Worm (Caenorhabditis elegans): Measurements from ENCODE around the gene cest-25.

The cest-25 gene

ce11 chrIII:2760726-2761125 is 21.4 kb upstream of the cest-25 start, which contains the start of gene pho-9 (continued):
- TF ChIP-seq mcd-1 (GFP tag; IDR thresholded peaks at IDR 0.05) (0 out of 2 replicates have a peak, but pooled peaks have one; percentile 28), lin-35 (GFP tag; optimal IDR thresholded peaks at IDR 0.05) (no peak), hlh-26 (GFP tag; conservative IDR thresholded peaks at IDR 0.05) (no peak), nhr-80 (tag; optimal IDR thresholded peaks at IDR 0.05) (peak; percentile 97), cebp-1 (GFP tag; IDR thresholded peaks at IDR 0.05) (peak; percentile 88; the same call in 1 of the 2 replicates), cebp-1 (tag; optimal IDR thresholded peaks at IDR 0.05) (peak; percentile 88), tlf-1 (GFP tag; optimal IDR thresholded peaks at IDR 0.05) (no peak), hlh-12 (tag; optimal IDR thresholded peaks at IDR 0.05) (no peak), ztf-18 (tag; optimal IDR thresholded peaks at IDR 0.05) (no peak), dox-1 (GFP tag; IDR thresholded peaks at IDR 0.05) (peak; percentile 66), hsf-1 (GFP tag; IDR thresholded peaks at IDR 0.05) (no peak), lin-40 (tag; optimal IDR thresholded peaks at IDR 0.05) (no peak), dpl-1 (GFP tag; optimal IDR thresholded peaks at IDR 0.05) (no peak), K11D2.4 (GFP tag; IDR thresholded peaks at IDR 0.05) (no peak), somi-1 (GFP tag; optimal IDR thresholded peaks at IDR 0.05) (no peak), snpc-1.3 (tag; optimal IDR thresholded peaks at IDR 0.05; ENCODE audit: insufficient read depth) (no peak), let-607 (tag; optimal IDR thresholded peaks at IDR 0.05) (peak in 1 of 2 experiments; percentile 4), ccch-3 (GFP tag; optimal IDR thresholded peaks at IDR 0.05) (no peak), ztf-26 (tag; optimal IDR thresholded peaks at IDR 0.05) (no peak), nfya-1 (tag; optimal IDR thresholded peaks at IDR 0.05; ENCODE audit: borderline replicate concordance, insufficient read depth) (no peak), lin-54 (GFP tag; optimal IDR thresholded peaks at IDR 0.05) (no peak), aptf-2 (GFP tag; conservative IDR thresholded peaks at IDR 0.05) (no peak), B0261.1 (tag; optimal IDR thresholded peaks at IDR 0.05) (no peak), madf-10 (tag; optimal IDR thresholded peaks at IDR 0.05) (no peak), attf-6 (GFP tag; IDR thresholded peaks at IDR 0.05) (no peak), ets-4 (GFP tag; optimal IDR thresholded peaks at IDR 0.05) (peak; percentile 70), unc-62 (GFP tag; optimal IDR thresholded peaks at IDR 0.05) (peak; percentile 4), ama-1 (optimal IDR thresholded peaks at IDR 0.05) (no peak), ama-1 (GFP tag; optimal IDR thresholded peaks at IDR 0.05) (no peak), F52B5.7 (tag; optimal IDR thresholded peaks at IDR 0.05) (no peak), athp-1 (tag; optimal IDR thresholded peaks at IDR 0.05) (no peak), attf-5 (GFP tag; optimal IDR thresholded peaks at IDR 0.05) (peak; percentile 39), snpc-3.4 (tag; optimal IDR thresholded peaks at IDR 0.05) (no peak), pha-4 (tag; optimal IDR thresholded peaks at IDR 0.05) (no peak), egrh-3 (GFP tag; IDR thresholded peaks at IDR 0.05) (no peak), egl-44 (GFP tag; IDR thresholded peaks at IDR 0.05) (peak; percentile 44; the same call in 1 of the 2 replicates)

- TF ChIP-seq cebp-1 (GFP tag; IDR thresholded peaks at IDR 0.05) (0 out of 2 replicates have a peak, but pooled peaks have one; percentile 30), cebp-1 (tag; optimal IDR thresholded peaks at IDR 0.05) (peak; percentile 48), lin-40 (tag; optimal IDR thresholded peaks at IDR 0.05) (no peak), D2030.7 (GFP tag; IDR thresholded peaks at IDR 0.05) (no peak), bed-2 (GFP tag; IDR thresholded peaks at IDR 0.05) (no peak), nhr-80 (tag; optimal IDR thresholded peaks at IDR 0.05) (peak; percentile 52)
These were observed 20.0 kb upstream of the cest-25 start for ce11 chrIII:2759308-2759707.

- no peak for TF ChIP-seq K12H6.12 (tag; optimal IDR thresholded peaks at IDR 0.05)
- 0 out of 2 replicates have a peak, but pooled peaks have one; percentile 29 for TF ChIP-seq lin-26 (GFP tag; IDR thresholded peaks at IDR 0.05)
- no peak for TF ChIP-seq ZK185.1 (tag; optimal IDR thresholded peaks at IDR 0.05; ENCODE audit: poor library complexity, severe bottlenecking)
These were observed 18.8 kb upstream of the cest-25 start for ce11 chrIII:2758092-2758491.
